Worm (Caenorhabditis elegans) whole organism, early embryonic: ENCODE results near the gene Y55F3BL.4.

ENCODE experiments used
- B0310.2 ChIP-seq: sonication (generic microtip); optimal IDR thresholded peaks from 2 replicates; lab custom pipeline; 2016; ENCODE audit warnings: mild to moderate bottlenecking, missing genetic modification characterization, missing compliant biosample characterization
- F13C5.2 ChIP-seq: sonication (generic microtip); optimal IDR thresholded peaks from 2 replicates; lab custom pipeline; 2017; ENCODE audit warnings: mild to moderate bottlenecking, missing genetic modification characterization, inconsistent platforms, missing compliant biosample characterization
- aly-1 ChIP-seq: sonication (generic microtip); optimal IDR thresholded peaks from 2 replicates; lab custom pipeline; 2016; ENCODE audit warnings: missing genetic modification characterization, missing compliant biosample characterization
- ama-1 ChIP-seq: fragments of 150-350 bp; optimal IDR thresholded peaks from 2 replicates; lab custom pipeline; 2014
- ceh-13 ChIP-seq: fragments of 200-800 bp; sonication (Bioruptor generic); optimal IDR thresholded peaks from 2 replicates; lab custom pipeline; 2018; ENCODE audit warnings: mild to moderate bottlenecking, missing genetic modification characterization, missing compliant biosample characterization
- ceh-36 ChIP-seq: sonication (generic microtip); optimal IDR thresholded peaks from 2 replicates; lab custom pipeline; 2016; ENCODE audit warnings: missing genetic modification characterization, inconsistent platforms, missing compliant biosample characterization
- ets-7 ChIP-seq: sonication (generic microtip); optimal IDR thresholded peaks from 2 replicates; lab custom pipeline; 2016; ENCODE audit warnings: missing genotype, missing genetic modification characterization, missing compliant biosample characterization
- flt-1 ChIP-seq: fragments of 200-800 bp; sonication (Bioruptor generic); IDR thresholded peaks from 2 replicates; pipeline ENCODE4 v1.3.6; 2022; ENCODE audit warnings: missing genetic modification characterization, missing compliant biosample characterization
- hmbx-1 ChIP-seq: sonication (generic microtip); optimal IDR thresholded peaks from 2 replicates; lab custom pipeline; 2016; ENCODE audit warnings: mild to moderate bottlenecking, missing genetic modification characterization, missing compliant biosample characterization
- hmg-4 ChIP-seq: fragments of 200-800 bp; sonication (Bioruptor generic); optimal IDR thresholded peaks from 2 replicates; lab custom pipeline; 2018; ENCODE audit warnings: mild to moderate bottlenecking, missing genetic modification characterization, missing compliant biosample characterization
- hnd-1 ChIP-seq: sonication (generic microtip); optimal IDR thresholded peaks from 2 replicates; lab custom pipeline; 2016; ENCODE audit warnings: missing genetic modification characterization, missing compliant biosample characterization
- pes-1 ChIP-seq: fragments of 200-800 bp; sonication (Bioruptor generic); IDR thresholded peaks from 2 replicates; pipeline ENCODE4 v1.3.6; 2022; ENCODE audit warnings: missing genetic modification reagents, missing genetic modification characterization, missing compliant biosample characterization
- scrt-1 ChIP-seq: fragments of 200-800 bp; sonication (Bioruptor generic); IDR thresholded peaks from 2 replicates; pipeline ENCODE4 v1.3.6; 2022; ENCODE audit warnings: missing genetic modification characterization, missing compliant biosample characterization
- sea-1 ChIP-seq: fragments of 200-800 bp; sonication (Bioruptor generic); conservative IDR thresholded peaks from 2 replicates; pipeline ENCODE4 v1.3.6; 2022; ENCODE audit warnings: missing genetic modification characterization, missing compliant biosample characterization
- tbx-11 ChIP-seq: fragments of 200-800 bp; sonication (Bioruptor generic); IDR thresholded peaks from 2 replicates; pipeline ENCODE4 v1.3.6; 2022; ENCODE audit warnings: missing genetic modification characterization, missing compliant biosample characterization
- tbx-37 ChIP-seq: fragments of 200-800 bp; sonication (Bioruptor generic); conservative IDR thresholded peaks from 2 replicates; pipeline ENCODE4 v1.3.6; 2022; ENCODE audit warnings: missing genetic modification reagents, missing genetic modification characterization, missing compliant biosample characterization
- tra-4 ChIP-seq: sonication (generic microtip); optimal IDR thresholded peaks from 2 replicates; lab custom pipeline; 2017; ENCODE audit warnings: missing genetic modification characterization, missing compliant biosample characterization

Y55F3BL.4 gene

DNA sequence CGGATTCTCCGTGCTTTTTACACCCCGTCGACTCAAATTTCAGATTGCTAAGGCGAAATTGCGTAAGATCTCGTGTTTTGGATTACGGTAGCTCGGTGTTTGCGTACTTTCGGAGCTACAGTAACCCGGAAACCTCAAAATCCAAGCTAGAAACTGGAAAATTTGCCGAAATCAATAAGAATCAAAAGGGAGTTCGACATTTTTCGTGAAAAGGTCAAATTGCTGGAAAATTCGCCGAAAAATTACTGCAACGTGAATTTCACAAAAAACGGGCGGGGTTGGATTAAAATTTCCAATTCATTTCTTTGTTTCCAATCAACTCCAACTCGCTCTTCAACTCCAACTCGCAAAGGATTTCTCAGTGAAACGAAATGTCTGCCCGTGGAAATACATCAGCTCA lies 17.1 kb upstream of the Y55F3BL.4 start, which contains the start of gene F56B3.6:
F56B3.6 (plus strand) TSS at position 301 of the 400 bp plus-strand sequence.
- TF ChIP-seq flt-1 (GFP tag; lab: Robert Waterston, UW) (no peak), F13C5.2 (tag; lab: Kevin White, UChicago) (no peak), hnd-1 (tag; lab: Kevin White, UChicago) (no peak), tbx-11 (GFP tag; lab: Robert Waterston, UW) (no peak), hmbx-1 (no peak), ama-1 (lab: Kevin White, UChicago) (no peak), ceh-13 (GFP tag; lab: Kevin White, UChicago) (no peak), sea-1 (GFP tag; lab: Robert Waterston, UW) (no peak), scrt-1 (GFP tag; lab: Robert Waterston, UW) (no peak), ets-7 (tag; lab: Kevin White, UChicago) (no peak), B0310.2 (tag; lab: Kevin White, UChicago) (no peak), tra-4 (no peak), aly-1 (no peak), tbx-37 (GFP tag; lab: Robert Waterston, UW) (no peak), hmg-4 (GFP tag; lab: Kevin White, UChicago) (no peak), pes-1 (no peak)

DNA sequence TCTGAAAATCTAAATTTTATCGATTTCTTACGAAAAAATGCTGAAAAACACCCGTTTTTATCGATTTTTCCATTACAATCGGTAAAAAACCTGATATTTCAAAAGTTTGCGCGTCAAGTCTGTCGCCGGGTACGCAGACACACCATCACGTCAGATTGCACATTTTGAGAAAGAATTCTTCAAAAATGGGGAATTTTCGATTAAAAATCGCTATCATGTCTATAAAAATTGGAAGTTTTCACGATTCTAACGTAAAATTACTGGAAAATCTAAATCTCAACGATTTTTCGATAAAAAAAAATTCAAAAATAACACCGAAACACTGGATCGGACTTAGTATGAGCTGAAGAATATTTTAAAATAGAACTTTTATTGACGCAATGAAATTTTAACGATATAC lies 10.6 kb upstream of the Y55F3BL.4 start, which contains the start of gene F56B3.4:
F56B3.4 (minus strand) TSS at position 1 of the 400 bp plus-strand sequence.
- TF ChIP-seq F13C5.2 (tag; lab: Kevin White, UChicago) (no peak), tbx-11 (GFP tag; lab: Robert Waterston, UW) (no peak), tra-4 (no peak), ceh-36 (no peak), hmbx-1 (no peak)

DNA sequence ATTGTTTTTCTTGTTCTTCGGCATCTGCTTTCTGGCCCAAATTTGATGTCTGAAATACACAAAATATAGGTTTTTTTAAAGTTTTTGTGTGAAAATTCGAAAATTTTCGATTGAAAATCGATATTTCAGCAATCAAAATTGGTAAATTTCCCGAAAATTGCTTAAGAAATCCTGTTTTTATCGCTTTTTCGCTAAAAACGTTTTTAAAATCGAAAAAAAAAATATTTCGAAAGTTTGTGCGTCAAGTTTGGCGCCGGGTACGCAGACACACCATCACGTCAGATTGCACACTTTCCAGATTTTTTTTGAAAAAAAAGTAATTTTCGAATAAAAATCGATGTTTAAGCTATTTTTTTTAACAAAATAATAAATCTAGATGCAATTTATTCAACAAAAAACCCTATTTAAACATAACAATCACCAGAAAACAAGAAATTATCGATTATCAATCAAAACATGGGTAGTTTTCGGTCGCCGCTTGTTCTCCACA lies 9.5 kb upstream of the Y55F3BL.4 start, which contains the start of gene skr-18:
skr-18 (minus strand) TSS at position 51 of the 490 bp plus-strand sequence.
- TF ChIP-seq tra-4 (no peak), pes-1 (no peak), flt-1 (GFP tag; lab: Robert Waterston, UW) (no peak), aly-1 (no peak), tbx-37 (GFP tag; lab: Robert Waterston, UW) (no peak), ceh-36 (no peak), B0310.2 (tag; lab: Kevin White, UChicago) (no peak), ets-7 (tag; lab: Kevin White, UChicago) (no peak)

DNA sequence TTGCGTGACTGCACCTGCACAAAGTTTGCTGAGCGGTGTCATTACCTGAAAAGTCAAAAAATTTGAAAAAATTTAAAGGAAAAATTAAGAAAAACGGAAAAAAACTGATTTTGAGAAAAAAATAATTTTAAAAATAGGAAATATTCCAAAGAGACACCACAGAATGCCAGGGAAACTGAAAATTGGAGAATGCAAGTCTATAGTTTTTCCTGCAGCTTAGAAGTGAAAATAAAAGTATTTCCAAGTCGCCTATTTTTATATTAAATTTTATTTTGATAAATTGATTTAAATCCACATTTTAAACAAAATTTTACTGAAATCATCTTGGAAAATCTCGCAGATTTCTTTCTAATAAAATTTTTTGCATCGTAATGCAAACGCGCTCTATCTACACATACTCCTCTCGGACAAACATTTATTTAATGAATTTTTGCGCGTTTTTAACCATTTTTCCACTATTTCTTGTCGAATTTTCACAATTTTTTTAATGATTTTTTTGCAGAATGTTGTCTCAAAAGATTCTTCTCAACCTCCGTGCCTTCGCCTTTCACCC lies 8.3 kb upstream of the Y55F3BL.4 start, which contains the start of the genes F56B3.11 and ech-5:
F56B3.11 (minus strand) TSS at position 51 of the 553 bp plus-strand sequence.
ech-5 (plus strand) TSS at position 503 of the 553 bp plus-strand sequence.
- no peak for TF ChIP-seq ama-1 (lab: Kevin White, UChicago)
- peak; percentile 37 for TF ChIP-seq hnd-1 (tag; lab: Kevin White, UChicago)
- TF ChIP-seq tbx-37 (GFP tag; lab: Robert Waterston, UW), result no peak
- peak; percentile 33 for TF ChIP-seq ceh-13 (GFP tag; lab: Kevin White, UChicago)
- TF ChIP-seq aly-1, result no peak
- peak; percentile 53; the same call in 1 of the 2 replicates for TF ChIP-seq pes-1
- TF ChIP-seq B0310.2 (tag; lab: Kevin White, UChicago), result no peak
- TF ChIP-seq flt-1 (GFP tag; lab: Robert Waterston, UW), result no peak
- peak; percentile 42 for TF ChIP-seq hmbx-1
- no peak for TF ChIP-seq scrt-1 (GFP tag; lab: Robert Waterston, UW)
- no peak for TF ChIP-seq tbx-11 (GFP tag; lab: Robert Waterston, UW)
- peak; percentile 70 for TF ChIP-seq F13C5.2 (tag; lab: Kevin White, UChicago)
- no peak for TF ChIP-seq tra-4
- no peak for TF ChIP-seq ets-7 (tag; lab: Kevin White, UChicago)
- no peak for TF ChIP-seq sea-1 (GFP tag; lab: Robert Waterston, UW)
- TF ChIP-seq ceh-36, result no peak
- no peak for TF ChIP-seq hmg-4 (GFP tag; lab: Kevin White, UChicago)

DNA sequence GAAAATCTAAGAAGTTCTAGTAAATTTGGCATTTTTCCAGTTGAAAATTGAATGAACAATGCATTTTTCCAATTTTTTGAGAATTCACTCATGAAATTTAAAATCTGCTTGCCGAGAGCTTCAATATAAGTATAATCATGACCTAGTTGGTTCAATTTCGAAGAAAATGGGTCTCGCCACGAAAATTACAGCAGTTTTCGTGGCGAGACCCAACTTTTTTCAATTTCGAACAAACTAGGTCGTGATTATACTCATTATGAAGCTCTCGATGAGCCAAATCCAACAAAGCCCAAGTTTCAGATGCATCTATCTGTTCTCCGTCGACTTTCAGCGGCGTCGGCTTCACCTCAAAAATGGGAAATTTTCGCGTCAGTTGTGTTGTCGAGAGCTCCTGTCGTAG lies 4.4 kb upstream of the Y55F3BL.4 start, which contains the start of gene mrpl-46:
mrpl-46 (plus strand) TSS at position 301 of the 400 bp plus-strand sequence.
- TF ChIP-seq F13C5.2 (tag; lab: Kevin White, UChicago) (no peak), ama-1 (lab: Kevin White, UChicago) (no peak), ceh-36 (no peak), ceh-13 (GFP tag; lab: Kevin White, UChicago) (no peak), B0310.2 (tag; lab: Kevin White, UChicago) (no peak)

DNA sequence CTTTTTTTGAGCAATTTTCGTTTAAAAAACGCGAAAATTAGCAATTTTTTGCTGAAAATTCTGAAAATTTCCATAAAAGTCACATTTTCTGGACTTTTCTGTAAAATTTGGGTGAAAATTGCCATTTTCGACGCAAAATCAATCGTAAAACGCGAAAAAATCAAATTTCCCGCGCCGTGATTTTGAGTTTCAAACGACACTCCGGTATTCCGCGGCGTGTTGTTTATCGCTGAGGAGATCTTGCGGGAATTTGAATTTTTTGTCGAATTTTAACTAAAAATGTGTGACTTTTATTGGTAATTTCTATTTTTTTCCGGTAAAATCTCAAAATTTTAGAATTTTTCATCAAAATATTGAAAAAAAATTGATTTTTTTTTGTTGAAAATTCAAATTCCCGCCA lies 3.7 kb upstream of the Y55F3BL.4 start:
- TF ChIP-seq tbx-11 (GFP tag; lab: Robert Waterston, UW) (no peak), sea-1 (GFP tag; lab: Robert Waterston, UW) (no peak), F13C5.2 (tag; lab: Kevin White, UChicago) (no peak), flt-1 (GFP tag; lab: Robert Waterston, UW) (no peak), ets-7 (tag; lab: Kevin White, UChicago) (no peak), tbx-37 (GFP tag; lab: Robert Waterston, UW) (no peak), pes-1 (no peak), scrt-1 (GFP tag; lab: Robert Waterston, UW) (no peak), hmbx-1 (no peak), ceh-13 (GFP tag; lab: Kevin White, UChicago) (no peak), aly-1 (no peak)

DNA sequence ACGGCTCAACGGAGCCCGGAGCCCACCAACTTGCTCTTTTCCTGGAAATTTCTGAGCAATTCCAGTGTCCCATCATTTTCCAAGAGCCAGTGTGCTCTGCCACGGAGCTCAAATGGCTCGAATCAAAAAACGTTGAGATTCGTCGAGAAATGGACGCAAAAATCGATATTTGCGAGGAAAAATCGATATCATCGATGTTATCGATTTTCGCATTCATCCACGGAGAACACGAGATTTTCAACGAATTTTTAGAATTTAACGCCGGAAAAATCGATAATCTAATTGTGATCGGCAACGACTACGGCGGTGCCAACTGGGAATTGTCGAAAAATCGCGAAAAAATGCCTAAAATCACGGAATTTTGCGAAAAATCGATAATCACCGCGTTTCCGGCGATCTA lies 791 bp downstream of the Y55F3BL.4 start:
- TF ChIP-seq pes-1 (0 out of 2 replicates have a peak, but pooled peaks have one; percentile 6), flt-1 (GFP tag; lab: Robert Waterston, UW) (no peak)
